Worm (Caenorhabditis elegans) whole organism, L2 larva: ENCODE data around the gene srx-10.

Experiments
- ama-1 ChIP-seq: fragments of 150-350 bp; optimal IDR thresholded peaks from 2 replicates; lab custom pipeline; 2018; ENCODE audit warnings: inconsistent platforms
- ceh-82 ChIP-seq: fragments of 150-350 bp; optimal IDR thresholded peaks from 2 replicates; lab custom pipeline; 2014; ENCODE audit warnings: missing biosample characterization, missing genetic modification characterization
- elt-1 ChIP-seq: fragments of 150-350 bp; optimal IDR thresholded peaks from 2 replicates; lab custom pipeline; 2014; ENCODE audit warnings: missing biosample characterization, missing genetic modification characterization
- peb-1 ChIP-seq: fragments of 150-350 bp; optimal IDR thresholded peaks from 2 replicates; lab custom pipeline; 2014; ENCODE audit warnings: missing biosample characterization, missing genetic modification characterization
- unc-39 ChIP-seq: fragments of 150-350 bp; optimal IDR thresholded peaks from 2 replicates; lab custom pipeline; 2014; ENCODE audit warnings: missing biosample characterization, missing genetic modification characterization
- ztf-11 ChIP-seq: sonication (generic microtip); optimal IDR thresholded peaks from 2 replicates; lab custom pipeline; 2017; ENCODE audit warnings: missing biosample characterization, missing genetic modification characterization

- TF ChIP-seq peb-1 = no peak
- TF ChIP-seq ama-1 (lab: Kevin White, UChicago) = no peak
- no peak for TF ChIP-seq unc-39 (tag; lab: Kevin White, UChicago)
- no peak for TF ChIP-seq ceh-82
- no peak for TF ChIP-seq ztf-11 (tag; lab: Kevin White, UChicago)
- no peak for TF ChIP-seq elt-1
These were observed 11.4 kb upstream of the srx-10 start for ce11 chrV:13957691-13958090.
